Fruit fly (Drosophila melanogaster) Kc167 (cell line): ENCODE data around the gene eIF4E1.

Source experiments
- Myc ChIP-seq: fragments of >200 bp; optimal IDR thresholded peaks from 2 replicates; lab custom pipeline; 2017; ENCODE audit warnings: missing external identifiers
- Sin3A ChIP-seq: fragments of >200 bp; optimal IDR thresholded peaks from 2 replicates; lab custom pipeline; 2018; ENCODE audit warnings: missing external identifiers
- h ChIP-seq: fragments of >200 bp; optimal IDR thresholded peaks from 3 replicates; lab custom pipeline; 2018; ENCODE audit warnings: missing external identifiers
- insv ChIP-seq: fragments of >200 bp; optimal IDR thresholded peaks from 3 replicates; lab custom pipeline; 2018; ENCODE audit warnings: missing external identifiers
- psq ChIP-seq: fragments of >200 bp; optimal IDR thresholded peaks from 2 replicates; lab custom pipeline; 2017; ENCODE audit warnings: missing external identifiers
- ttk ChIP-seq: sonication (Bioruptor generic); optimal IDR thresholded peaks from 2 replicates; lab custom pipeline; 2017; ENCODE audit warnings: missing external identifiers

eIF4E1 gene

DNA sequence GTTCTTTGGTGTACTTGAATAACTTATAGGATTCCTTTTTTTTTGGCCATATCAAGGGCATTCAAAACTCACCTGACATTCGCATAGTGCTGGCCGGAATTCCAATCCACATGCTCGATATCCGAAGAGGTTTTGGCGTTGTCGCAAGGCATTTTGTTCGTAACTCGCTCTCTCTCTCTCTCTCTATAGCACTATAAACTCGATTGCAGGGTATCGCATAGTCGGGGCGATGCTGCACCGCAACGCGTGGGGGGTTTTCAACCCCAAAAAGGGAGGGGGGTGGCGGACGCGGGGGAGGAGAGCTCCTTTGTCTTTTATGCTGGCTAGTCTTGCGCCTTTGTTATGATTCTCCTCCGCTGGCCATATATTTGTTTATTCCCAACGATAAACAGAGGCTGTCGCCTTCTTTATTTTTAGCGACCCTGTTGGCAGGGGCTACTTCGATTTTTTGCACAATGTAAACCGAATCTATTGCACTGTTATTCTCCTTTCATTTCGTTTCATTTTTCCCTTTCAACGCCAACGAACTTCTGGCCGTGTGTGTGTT is 3.8 kb downstream of the eIF4E1 start:
- TF ChIP-seq insv (no peak), Myc (lab: Kevin White, UChicago) (no peak), Sin3A (lab: Kevin White, UChicago) (no peak), ttk (lab: Kevin White, UChicago) (no peak), h (lab: Kevin White, UChicago) (no peak), psq (lab: Kevin White, UChicago) (no peak)

DNA sequence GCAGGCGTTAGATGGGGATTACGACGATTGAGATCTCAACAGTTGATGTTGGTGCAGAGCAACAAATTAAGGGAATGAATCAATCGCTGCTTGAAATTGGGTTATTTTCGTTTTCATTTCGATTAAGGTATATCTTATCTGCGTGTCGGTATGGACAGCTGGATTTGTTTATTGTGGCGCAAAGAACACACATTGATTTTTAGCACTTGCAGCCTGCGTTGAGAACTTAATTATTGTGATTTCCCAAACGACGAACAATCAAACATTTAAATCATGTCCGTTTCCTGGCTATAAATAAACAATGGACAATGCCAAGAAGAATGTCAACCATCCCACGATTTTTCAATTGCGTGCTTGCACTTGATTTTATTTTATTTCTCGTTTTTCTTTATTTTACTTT is 4.2 kb downstream of the eIF4E1 start:
- TF ChIP-seq h (lab: Kevin White, UChicago) (no peak), Myc (lab: Kevin White, UChicago) (no peak), psq (lab: Kevin White, UChicago) (no peak), ttk (lab: Kevin White, UChicago) (no peak)

DNA sequence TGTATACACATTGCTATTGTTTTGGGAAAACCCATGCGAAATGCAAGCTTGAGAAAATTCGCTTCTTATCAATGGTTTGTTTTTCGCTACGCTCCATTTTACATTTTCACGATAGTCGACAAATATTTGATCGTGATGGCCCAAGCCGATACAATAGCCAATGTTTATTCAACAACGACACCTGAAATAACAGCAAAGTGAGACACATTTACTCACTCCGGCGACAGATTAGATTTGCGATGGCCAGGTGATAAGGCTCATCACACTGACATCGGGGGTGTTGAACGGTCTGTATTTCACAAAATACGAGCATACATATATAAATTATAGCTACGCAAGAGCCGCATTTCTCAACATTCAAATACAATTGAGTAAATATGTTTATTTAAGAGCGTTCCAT is 5.1 kb downstream of the eIF4E1 start:
- TF ChIP-seq h (lab: Kevin White, UChicago) (no peak), Myc (lab: Kevin White, UChicago) (no peak), insv (no peak), Sin3A (lab: Kevin White, UChicago) (no peak), psq (lab: Kevin White, UChicago) (no peak)

DNA sequence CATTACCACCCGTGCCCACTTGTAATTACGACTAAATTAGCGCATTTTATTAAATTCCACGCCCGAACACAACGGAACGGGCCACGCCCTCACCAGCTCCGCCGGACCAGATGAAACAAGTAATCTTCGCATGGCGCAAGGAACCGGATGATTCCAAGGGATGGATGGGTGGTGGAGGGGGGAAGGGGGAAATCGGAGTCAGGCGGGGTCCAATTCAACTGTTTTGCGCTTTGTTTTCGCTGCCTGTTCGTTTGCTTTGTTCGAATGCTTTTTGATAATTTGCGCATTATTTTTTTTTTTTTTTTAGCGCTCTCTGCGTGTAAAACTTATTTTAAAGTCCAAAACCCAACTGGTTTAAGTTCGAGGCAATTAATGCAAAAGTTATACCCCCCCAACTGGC is 5.6 kb downstream of the eIF4E1 start:
- TF ChIP-seq insv (no peak), h (lab: Kevin White, UChicago) (no peak), ttk (lab: Kevin White, UChicago) (no peak), psq (lab: Kevin White, UChicago) (no peak), Myc (lab: Kevin White, UChicago) (no peak), Sin3A (lab: Kevin White, UChicago) (no peak)

DNA sequence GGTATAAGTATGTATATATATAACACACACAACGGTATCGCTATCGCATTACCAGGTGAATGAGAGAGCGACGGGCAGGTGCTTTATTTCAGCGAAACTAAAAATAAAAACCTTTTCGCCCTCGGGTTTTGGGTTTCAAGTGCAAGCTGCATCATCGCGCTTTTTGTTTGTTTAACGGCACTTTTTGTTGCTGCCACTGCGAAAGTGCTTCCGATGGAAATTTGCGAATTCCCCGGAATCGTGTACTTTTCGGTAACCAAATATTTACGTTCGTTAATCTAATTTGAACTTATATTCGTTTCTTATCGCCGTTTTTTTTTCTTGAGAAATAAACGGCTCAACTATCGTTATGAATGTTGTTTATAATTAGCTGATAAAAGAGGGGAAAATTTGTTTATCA is 6.2 kb downstream of the eIF4E1 start:
- TF ChIP-seq Myc (lab: Kevin White, UChicago) (no peak), ttk (lab: Kevin White, UChicago) (no peak), insv (no peak), psq (lab: Kevin White, UChicago) (no peak), Sin3A (lab: Kevin White, UChicago) (no peak), h (lab: Kevin White, UChicago) (no peak)

DNA sequence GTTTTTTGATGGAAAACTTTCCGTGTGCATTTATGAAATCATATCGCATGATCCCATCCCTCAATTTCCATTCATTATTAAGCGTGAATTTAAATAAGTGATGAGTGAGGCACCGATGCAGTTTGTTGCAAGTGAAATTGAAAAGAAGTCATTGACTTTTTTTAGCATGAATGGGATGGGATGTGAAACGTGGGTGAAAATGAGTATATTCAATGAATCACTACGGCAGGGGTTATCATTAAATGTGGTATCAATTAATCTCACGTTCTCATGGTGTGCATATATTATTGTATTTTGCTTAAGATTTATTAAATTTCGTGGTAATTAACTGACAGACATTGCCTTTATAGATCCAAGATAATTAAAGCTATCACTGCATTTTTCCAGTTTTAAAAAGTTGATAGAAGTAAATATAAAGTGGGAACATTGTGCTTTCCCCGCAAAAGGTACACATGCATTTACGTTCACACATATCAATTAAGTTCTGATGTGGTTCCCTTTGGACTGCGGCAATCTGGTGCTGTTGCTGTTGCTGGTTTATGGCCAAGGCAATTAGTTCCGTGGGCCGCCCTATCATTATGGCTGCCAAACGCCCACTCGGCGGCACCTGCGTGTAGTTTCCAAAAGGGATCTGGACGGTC is 10.8 kb downstream of the eIF4E1 start:
- no peak for TF ChIP-seq Sin3A (lab: Kevin White, UChicago)
- no peak for TF ChIP-seq ttk (lab: Kevin White, UChicago)
- TF ChIP-seq Myc (lab: Kevin White, UChicago) = no peak
- TF ChIP-seq h (lab: Kevin White, UChicago) = no peak
- no peak for TF ChIP-seq insv
- TF ChIP-seq psq (lab: Kevin White, UChicago) = no peak

DNA sequence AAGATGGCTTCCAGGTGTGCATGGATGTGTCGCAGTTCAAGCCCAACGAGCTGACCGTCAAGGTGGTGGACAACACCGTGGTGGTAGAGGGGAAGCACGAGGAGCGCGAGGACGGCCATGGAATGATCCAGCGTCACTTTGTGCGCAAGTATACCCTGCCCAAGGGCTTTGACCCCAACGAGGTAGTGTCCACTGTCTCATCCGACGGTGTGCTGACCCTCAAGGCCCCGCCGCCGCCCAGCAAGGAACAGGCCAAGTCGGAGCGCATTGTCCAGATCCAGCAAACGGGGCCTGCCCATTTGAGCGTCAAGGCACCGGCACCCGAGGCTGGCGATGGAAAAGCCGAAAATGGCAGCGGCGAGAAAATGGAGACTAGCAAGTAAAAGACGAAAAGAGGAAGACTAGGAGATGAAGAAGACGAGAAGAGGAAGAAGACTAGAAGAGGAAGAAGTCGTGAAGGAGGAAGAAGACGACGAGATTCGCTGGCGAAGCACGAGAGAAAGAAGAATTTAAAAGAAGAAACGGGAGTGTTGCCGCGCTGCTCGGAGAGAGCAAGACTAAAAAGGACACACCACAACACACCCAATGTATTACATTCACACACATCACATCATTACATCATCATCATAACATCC is 17.7 kb downstream of the eIF4E1 start:
- TF ChIP-seq ttk (lab: Kevin White, UChicago) (no peak), insv (no peak)

DNA sequence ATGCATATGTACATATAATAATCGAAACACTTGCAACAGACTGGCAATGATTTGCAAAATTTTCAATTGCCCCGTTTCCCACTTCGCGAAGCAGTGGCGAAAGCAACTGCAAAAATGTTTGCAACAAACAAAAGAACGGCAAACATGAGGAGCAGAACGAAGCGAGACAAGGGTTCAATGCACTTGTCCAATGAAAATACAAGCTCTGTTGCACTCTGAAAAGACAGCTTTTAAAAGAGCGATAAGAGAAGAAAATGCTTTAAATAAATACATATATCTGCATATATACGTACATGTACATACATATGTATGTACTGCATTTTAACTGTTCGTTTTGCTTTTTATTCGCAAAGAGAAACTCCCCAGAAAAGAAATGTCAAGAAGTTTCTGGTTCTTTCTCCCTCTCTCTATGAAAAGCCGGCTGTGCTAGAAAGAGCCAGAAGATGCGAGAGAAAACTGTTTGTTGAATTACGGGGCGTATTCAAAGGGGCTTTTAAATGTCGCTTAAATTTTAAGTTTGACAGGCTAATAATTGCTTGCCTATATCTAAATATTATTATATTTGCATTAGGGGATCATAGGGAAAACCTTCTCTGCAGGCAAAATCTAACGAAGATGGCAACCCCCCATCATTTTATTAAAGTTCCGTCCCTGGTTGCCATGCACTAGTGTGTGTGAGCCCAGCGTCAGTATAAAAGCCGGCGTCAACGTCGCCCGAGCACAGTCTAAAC is 18.8 kb downstream of the eIF4E1 start, which contains the start of gene Hsp27:
Gene Hsp27, plus strand, starts transcription at position 719 of the 731 bp plus-strand sequence.
- TF ChIP-seq insv (no peak), h (lab: Kevin White, UChicago) (no peak), psq (lab: Kevin White, UChicago) (no peak), Sin3A (lab: Kevin White, UChicago) (no peak), ttk (lab: Kevin White, UChicago) (no peak), Myc (lab: Kevin White, UChicago) (no peak)

DNA sequence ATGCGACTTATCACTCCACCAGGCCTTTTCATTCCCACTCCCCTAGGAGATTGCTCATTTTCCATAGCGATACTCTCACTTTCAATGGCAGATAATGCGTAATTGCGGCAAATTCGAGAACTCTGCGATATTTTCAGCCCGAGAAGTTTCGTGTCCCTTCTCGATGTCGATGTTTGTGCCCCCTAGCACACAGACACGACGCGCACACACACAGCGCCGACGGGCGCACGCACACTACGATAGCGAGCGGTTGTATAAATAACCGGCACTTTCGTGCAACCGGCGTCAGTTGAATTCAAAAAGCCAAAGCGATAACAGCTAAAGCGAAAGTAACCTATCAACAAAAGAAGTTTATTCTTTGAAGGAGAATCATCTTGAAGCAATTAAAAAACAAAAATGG is 20.7 kb downstream of the eIF4E1 start, which contains the start of gene Hsp23:
Gene Hsp23, plus strand, starts transcription at position 281 of the 400 bp plus-strand sequence.
- TF ChIP-seq h (lab: Kevin White, UChicago) (no peak), psq (lab: Kevin White, UChicago) (no peak), Myc (lab: Kevin White, UChicago) (no peak), Sin3A (lab: Kevin White, UChicago) (no peak), ttk (lab: Kevin White, UChicago) (no peak), insv (no peak)

DNA sequence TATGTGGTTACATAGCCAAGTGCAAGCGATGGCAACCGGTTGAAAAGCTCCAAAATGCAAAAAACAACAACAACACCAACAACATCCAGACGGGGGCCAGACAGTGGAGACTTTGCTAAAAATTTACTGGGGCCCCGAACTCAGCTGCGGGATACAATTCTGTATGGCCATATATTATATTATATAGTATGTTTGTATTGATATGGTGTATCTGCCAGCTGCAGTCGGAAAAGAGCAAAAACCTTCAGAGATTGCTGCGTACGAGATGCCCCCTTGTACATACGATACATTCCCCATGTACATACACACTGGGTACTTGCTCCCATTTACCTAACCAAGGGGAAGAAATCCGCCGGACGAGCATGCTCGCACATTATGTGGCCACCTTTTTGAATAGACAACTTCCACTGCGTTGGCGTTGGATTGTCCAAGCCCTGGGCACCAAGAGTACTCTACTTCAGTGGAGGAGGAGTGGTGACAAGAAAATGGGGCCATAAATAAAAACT is 21.9 kb downstream of the eIF4E1 start:
- no peak for TF ChIP-seq h (lab: Kevin White, UChicago)

DNA sequence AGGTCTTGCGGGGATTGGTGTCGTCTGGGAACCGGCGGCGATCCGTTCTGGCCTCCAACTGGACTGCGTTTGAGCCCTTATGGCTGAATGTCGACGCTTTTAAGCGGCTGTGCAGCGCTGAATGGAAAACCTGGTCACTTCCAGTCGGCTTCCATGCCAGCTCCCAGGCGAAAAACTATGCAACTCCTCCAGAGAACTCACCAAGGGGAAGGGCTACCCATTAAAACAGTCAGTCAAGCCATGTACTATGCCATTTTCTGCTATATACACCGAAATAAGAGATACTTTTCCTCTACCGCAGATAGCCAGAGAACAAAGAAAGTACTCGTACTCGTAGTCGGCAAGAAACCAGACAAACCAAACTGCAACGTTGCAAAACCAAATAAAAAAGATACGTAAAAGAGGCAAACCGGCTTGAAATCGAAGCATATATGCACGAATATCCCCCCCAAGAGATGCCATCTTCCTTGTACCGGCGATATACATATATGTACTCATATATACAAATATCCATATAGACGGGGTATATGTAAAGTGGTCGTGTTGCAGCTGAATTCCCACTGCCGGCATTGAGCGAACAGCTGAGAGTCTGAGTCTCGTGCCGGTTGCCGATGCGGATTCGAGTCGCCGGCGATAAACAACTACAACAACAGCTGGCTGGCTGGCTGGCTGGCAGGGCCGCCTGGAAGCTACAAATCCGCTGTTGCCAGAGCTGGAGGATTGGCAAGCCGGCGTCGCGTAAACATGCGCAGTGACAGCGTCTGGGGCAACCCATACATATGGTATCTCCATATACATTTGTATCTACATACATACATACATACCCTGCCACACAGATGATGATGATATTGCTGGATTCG is 22.5 kb downstream of the eIF4E1 start, which contains the start of gene Hsp67Ba:
Gene Hsp67Ba, minus strand, starts transcription at position 51 of the 860 bp plus-strand sequence.
- TF ChIP-seq psq (lab: Kevin White, UChicago) = no peak
- TF ChIP-seq Myc (lab: Kevin White, UChicago) = no peak
- no peak for TF ChIP-seq ttk (lab: Kevin White, UChicago)
- no peak for TF ChIP-seq insv
- TF ChIP-seq Sin3A (lab: Kevin White, UChicago) = no peak
- TF ChIP-seq h (lab: Kevin White, UChicago) = no peak
